Fruit fly (Drosophila melanogaster) whole organism, prepupa: ENCODE measurements around the gene VhaM9.7-c.

Source experiments
- CG15336 ChIP-seq: fragments of 200-800 bp; sonication (Bioruptor generic); IDR thresholded peaks from 2 replicates; pipeline ENCODE4 v1.3.6; 2022; ENCODE audit warnings: missing biosample characterization, missing genetic modification characterization
- CG8119 ChIP-seq: fragments of 200-800 bp; sonication (Bioruptor generic); IDR thresholded peaks from 3 replicates; pipeline ENCODE4 v1.3.6; 2022; ENCODE audit warnings: missing biosample characterization, missing genetic modification characterization
- Ets96B ChIP-seq: fragments of 200-800 bp; optimal IDR thresholded peaks from 2 replicates; lab custom pipeline; 2019; ENCODE audit warnings: missing biosample characterization, mild to moderate bottlenecking, missing genetic modification characterization, moderate library complexity
- Gug ChIP-seq: fragments of 200-800 bp; sonication (Bioruptor generic); IDR thresholded peaks from 2 replicates; pipeline ENCODE4 v1.3.6; 2022; ENCODE audit warnings: missing biosample characterization, missing genetic modification characterization
- Lpt ChIP-seq: fragments of 200-800 bp; sonication (Bioruptor generic); optimal IDR thresholded peaks from 3 replicates; lab custom pipeline; 2016; ENCODE audit warnings: missing biosample characterization, missing genetic modification characterization
- Sox102F ChIP-seq: fragments of 200-800 bp; sonication (Bioruptor generic); optimal IDR thresholded peaks from 2 replicates; lab custom pipeline; 2016; ENCODE audit warnings: missing biosample characterization, mild to moderate bottlenecking, missing genetic modification characterization
- svp ChIP-seq: fragments of 200-800 bp; sonication (Bioruptor generic); peaks from one replicate; lab custom pipeline; 2016; ENCODE audit warnings: missing biosample characterization, missing genetic modification characterization

dm6 chr3L:4221226-4221770, 34.6 kb upstream of the VhaM9.7-c start:
- TF ChIP-seq Ets96B (tag; lab: Kevin White, UChicago) (no peak), CG8119 (GFP tag; lab: Robert Waterston, UW) (no peak), CG15336 (GFP tag; lab: Robert Waterston, UW) (no peak), svp (GFP tag; lab: Kevin White, UChicago) (peak; percentile 97), Gug (GFP tag; lab: Robert Waterston, UW) (no peak), Sox102F (GFP tag; lab: Kevin White, UChicago) (no peak), Lpt (no peak)
